Worm (Caenorhabditis elegans) whole organism, L1 larva: ENCODE measurements around the gene nhr-150.

Experiments
- C34B4.2 ChIP-seq: sonication (generic microtip); optimal IDR thresholded peaks from 2 replicates; lab custom pipeline; 2017; ENCODE audit warnings: mild to moderate bottlenecking, missing genetic modification characterization, missing compliant biosample characterization
- aha-1 ChIP-seq: fragments of 150-350 bp; optimal IDR thresholded peaks from 2 replicates; lab custom pipeline; 2014; ENCODE audit warnings: missing biosample characterization, missing genetic modification characterization
- aly-2 ChIP-seq: fragments of 150-350 bp; optimal IDR thresholded peaks from 2 replicates; lab custom pipeline; 2014; ENCODE audit warnings: missing biosample characterization, missing genetic modification characterization
- ceh-8 ChIP-seq: fragments of 200-800 bp; sonication (Bioruptor generic); optimal IDR thresholded peaks from 2 replicates; lab custom pipeline; 2018; ENCODE audit warnings: mild to moderate bottlenecking, missing genetic modification characterization, moderate library complexity, missing compliant biosample characterization
- ceh-88 ChIP-seq: fragments of 200-800 bp; sonication (Bioruptor generic); IDR thresholded peaks from 2 replicates; pipeline ENCODE4 v1.3.6; 2022; ENCODE audit warnings: missing genetic modification characterization, missing compliant biosample characterization
- dsc-1 ChIP-seq: sonication (generic microtip); optimal IDR thresholded peaks from 2 replicates; lab custom pipeline; 2016; ENCODE audit warnings: mild to moderate bottlenecking, missing genetic modification characterization, missing compliant biosample characterization
- efl-1 ChIP-seq, 4 experiments: fragments of 150-350 bp; optimal IDR thresholded peaks in 3 of 4; peaks in 1 of 4; 1 replicate in 1 of 4; 2 replicates in 3 of 4; lab custom pipeline; 2014; ENCODE audit warnings: missing biosample characterization in 2 of 4, missing genetic modification characterization in 2 of 4, missing genetic modification reagents in 2 of 4
- egl-13 ChIP-seq: sonication (generic microtip); optimal IDR thresholded peaks from 2 replicates; lab custom pipeline; 2016; ENCODE audit warnings: missing genotype, missing genetic modification reagents, missing genetic modification characterization, missing compliant biosample characterization
- ets-5 ChIP-seq: fragments of 200-800 bp; sonication (Bioruptor generic); IDR thresholded peaks from 2 replicates; pipeline ENCODE4 v1.3.6; 2022; ENCODE audit warnings: missing genetic modification characterization, missing compliant biosample characterization
- fkh-10 ChIP-seq: sonication (generic microtip); optimal IDR thresholded peaks from 2 replicates; lab custom pipeline; 2017; ENCODE audit warnings: missing biosample characterization, missing genetic modification reagents, missing genetic modification characterization
- fkh-8 ChIP-seq: sonication (generic microtip); optimal IDR thresholded peaks from 2 replicates; lab custom pipeline; 2016; ENCODE audit warnings: mild to moderate bottlenecking, missing genetic modification characterization, missing compliant biosample characterization
- fos-1 ChIP-seq: fragments of 150-350 bp; optimal IDR thresholded peaks from 2 replicates; lab custom pipeline; 2014; ENCODE audit warnings: missing biosample characterization, missing genetic modification characterization
- hlh-4 ChIP-seq: sonication (generic microtip); optimal IDR thresholded peaks from 2 replicates; lab custom pipeline; 2016; ENCODE audit warnings: mild to moderate bottlenecking, missing genetic modification characterization, missing compliant biosample characterization
- hpl-2 ChIP-seq: fragments of 150-350 bp; optimal IDR thresholded peaks from 2 replicates; lab custom pipeline; 2014; ENCODE audit warnings: missing biosample characterization, missing genetic modification reagents, missing genetic modification characterization
- irx-1 ChIP-seq: sonication (generic microtip); optimal IDR thresholded peaks from 2 replicates; lab custom pipeline; 2016; ENCODE audit warnings: missing genetic modification characterization, missing compliant biosample characterization
- lin-13 ChIP-seq: fragments of 150-350 bp; optimal IDR thresholded peaks from 2 replicates; lab custom pipeline; 2014; ENCODE audit warnings: missing biosample characterization, missing genetic modification reagents, missing genetic modification characterization
- lin-15B ChIP-seq: fragments of 150-350 bp; sonication (generic microtip); optimal IDR thresholded peaks from 3 replicates; lab custom pipeline; 2014; ENCODE audit warnings: missing biosample characterization, missing genetic modification characterization
- lin-35 ChIP-seq, 2 experiments: fragments of 150-350 bp; optimal IDR thresholded peaks; 2 replicates each; lab custom pipeline; 2014; ENCODE audit warnings: missing biosample characterization in 2 of 2, missing genetic modification characterization in 2 of 2, missing genetic modification reagents in 2 of 2
- mab-9 ChIP-seq: fragments of 200-800 bp; sonication (Bioruptor generic); IDR thresholded peaks from 2 replicates; pipeline ENCODE4 v1.3.6; 2022; ENCODE audit warnings: missing genetic modification reagents, missing genetic modification characterization, missing compliant biosample characterization
- mdl-1 ChIP-seq, 2 experiments: fragments of 150-350 bp; optimal IDR thresholded peaks; 2 replicates each; lab custom pipeline; 2014 to 2017; ENCODE audit warnings: missing biosample characterization in 2 of 2, missing genetic modification characterization in 2 of 2, inconsistent platforms in 1 of 2
- mef-2 ChIP-seq: fragments of 150-350 bp; optimal IDR thresholded peaks from 2 replicates; lab custom pipeline; 2014; ENCODE audit warnings: missing biosample characterization, missing genetic modification characterization
- mep-1 ChIP-seq: fragments of 150-350 bp; optimal IDR thresholded peaks from 2 replicates; lab custom pipeline; 2014; ENCODE audit warnings: missing biosample characterization, missing genetic modification characterization
- nhr-19 ChIP-seq: fragments of 200-800 bp; sonication (Bioruptor generic); conservative IDR thresholded peaks from 2 replicates; pipeline ENCODE4 v1.3.6; 2022; ENCODE audit warnings: missing genetic modification characterization, missing compliant biosample characterization
- nhr-237 ChIP-seq: fragments of 150-350 bp; optimal IDR thresholded peaks from 2 replicates; lab custom pipeline; 2014; ENCODE audit warnings: missing biosample characterization, missing genetic modification characterization
- nhr-76 ChIP-seq: sonication (generic microtip); optimal IDR thresholded peaks from 2 replicates; lab custom pipeline; 2017; ENCODE audit warnings: missing biosample characterization, missing genetic modification characterization
- nhr-77 ChIP-seq: fragments of 150-350 bp; optimal IDR thresholded peaks from 2 replicates; lab custom pipeline; 2014; ENCODE audit warnings: missing biosample characterization, missing genetic modification characterization
- nhr-84 ChIP-seq: sonication (generic microtip); optimal IDR thresholded peaks from 2 replicates; lab custom pipeline; 2017; ENCODE audit warnings: missing biosample characterization, missing genetic modification characterization
- nhr-90 ChIP-seq: sonication (generic microtip); optimal IDR thresholded peaks from 2 replicates; lab custom pipeline; 2016; ENCODE audit warnings: mild to moderate bottlenecking, missing genetic modification characterization, missing compliant biosample characterization; ENCODE audit not compliant: poor library complexity
- pag-3 ChIP-seq: sonication (generic microtip); optimal IDR thresholded peaks from 2 replicates; lab custom pipeline; 2017; ENCODE audit warnings: missing genetic modification characterization, mild to moderate bottlenecking, missing compliant biosample characterization, antibody characterized with exemption, borderline replicate concordance; ENCODE audit not compliant: insufficient read depth
- pax-3 ChIP-seq: fragments of 200-800 bp; sonication (Bioruptor generic); optimal IDR thresholded peaks from 2 replicates; lab custom pipeline; 2018; ENCODE audit warnings: mild to moderate bottlenecking, missing genetic modification characterization, moderate library complexity, missing compliant biosample characterization
- snu-23 ChIP-seq: sonication (generic microtip); optimal IDR thresholded peaks from 2 replicates; lab custom pipeline; 2016; ENCODE audit warnings: missing genetic modification characterization, missing compliant biosample characterization
- sptf-1 ChIP-seq: fragments of 150-350 bp; optimal IDR thresholded peaks from 2 replicates; lab custom pipeline; 2014; ENCODE audit warnings: missing biosample characterization, missing genetic modification characterization
- swsn-7 ChIP-seq: sonication (generic microtip); optimal IDR thresholded peaks from 2 replicates; lab custom pipeline; 2016; ENCODE audit warnings: missing genetic modification characterization, missing compliant biosample characterization
- tbx-2 ChIP-seq: sonication (generic microtip); optimal IDR thresholded peaks from 2 replicates; lab custom pipeline; 2016; ENCODE audit warnings: missing genetic modification characterization, missing compliant biosample characterization
- tlp-1 ChIP-seq: fragments of 150-350 bp; optimal IDR thresholded peaks from 2 replicates; lab custom pipeline; 2014; ENCODE audit warnings: missing biosample characterization, missing genetic modification characterization
- unc-130 ChIP-seq: fragments of 150-350 bp; optimal IDR thresholded peaks from 2 replicates; lab custom pipeline; 2017; ENCODE audit warnings: missing biosample characterization, missing genetic modification characterization, inconsistent platforms
- unc-30 ChIP-seq: sonication (generic microtip); optimal IDR thresholded peaks from 2 replicates; lab custom pipeline; 2017; ENCODE audit warnings: missing biosample characterization, missing genetic modification characterization
- unc-86 ChIP-seq: sonication (generic microtip); optimal IDR thresholded peaks from 2 replicates; lab custom pipeline; 2016; ENCODE audit warnings: missing genetic modification characterization, missing compliant biosample characterization
- zag-1 ChIP-seq: fragments of 150-350 bp; optimal IDR thresholded peaks from 2 replicates; lab custom pipeline; 2014; ENCODE audit warnings: missing biosample characterization, missing genetic modification characterization
- zip-4 ChIP-seq: fragments of 200-800 bp; sonication (Bioruptor generic); optimal IDR thresholded peaks from 2 replicates; lab custom pipeline; 2018; ENCODE audit warnings: mild to moderate bottlenecking, missing genetic modification characterization, moderate library complexity, missing compliant biosample characterization
- ztf-11 ChIP-seq, 2 experiments: sonication (generic microtip); optimal IDR thresholded peaks; 2 replicates each; lab custom pipeline; 2016 to 2017; ENCODE audit warnings: missing genetic modification characterization in 2 of 2, missing biosample characterization in 1 of 2, missing compliant biosample characterization in 1 of 2

The nhr-150 gene

DNA sequence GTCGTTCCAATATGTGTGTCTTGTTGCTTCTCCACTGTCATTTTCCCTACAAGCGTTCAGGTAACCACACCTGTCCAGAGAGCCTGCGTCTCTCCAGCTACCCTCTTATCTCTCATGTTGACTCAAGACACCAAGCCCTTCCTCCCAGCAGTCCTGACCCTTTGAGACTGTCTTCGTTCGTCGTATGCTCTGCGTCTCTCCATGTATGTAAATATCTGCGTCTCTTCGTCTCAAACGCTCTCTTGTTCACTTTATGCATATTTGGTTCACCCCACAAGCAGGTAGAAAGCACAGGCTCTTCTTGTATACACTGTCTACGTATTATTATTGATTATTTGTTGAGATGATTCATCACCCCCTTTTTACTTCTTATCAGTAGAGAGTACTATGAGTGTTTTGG lies 16.5 kb upstream of the nhr-150 start (continued):
- no peak for TF ChIP-seq nhr-84 (tag; lab: Kevin White, UChicago)
- peak; percentile 3 for TF ChIP-seq fos-1 (tag; lab: Kevin White, UChicago)
- TF ChIP-seq nhr-19 (GFP tag; lab: Robert Waterston, UW) = no peak
- no peak for TF ChIP-seq lin-15B
- TF ChIP-seq mdl-1 (tag; optimal IDR thresholded peaks at IDR 0.05; lab: Kevin White, UChicago) = peak in 1 of 2 experiments; percentile 18
- TF ChIP-seq hlh-4 (tag; lab: Kevin White, UChicago) = no peak
- no peak for TF ChIP-seq tlp-1 (tag; lab: Kevin White, UChicago)
- no peak for TF ChIP-seq mef-2
- TF ChIP-seq mep-1 (tag; lab: Kevin White, UChicago) = no peak
- no peak for TF ChIP-seq pag-3 (tag; lab: Kevin White, UChicago)
- no peak for TF ChIP-seq pax-3
- no peak for TF ChIP-seq hpl-2 (GFP tag; lab: Kevin White, UChicago)
- no peak for TF ChIP-seq zip-4 (GFP tag; lab: Kevin White, UChicago)
- TF ChIP-seq tbx-2 = peak; percentile 19
- TF ChIP-seq irx-1 (tag; lab: Kevin White, UChicago) = no peak
- peak in 1 of 2 experiments; percentile 49 for TF ChIP-seq lin-35 (GFP tag; optimal IDR thresholded peaks at IDR 0.05; lab: Kevin White, UChicago)
- TF ChIP-seq fkh-10 (GFP tag; lab: Kevin White, UChicago) = no peak
- no peak for TF ChIP-seq ets-5 (GFP tag; lab: Robert Waterston, UW)
- no peak for TF ChIP-seq snu-23 (GFP tag; lab: Kevin White, UChicago)
- TF ChIP-seq C34B4.2 = no peak
- no peak for TF ChIP-seq ztf-11 (tag; optimal IDR thresholded peaks at IDR 0.05; lab: Kevin White, UChicago)

DNA sequence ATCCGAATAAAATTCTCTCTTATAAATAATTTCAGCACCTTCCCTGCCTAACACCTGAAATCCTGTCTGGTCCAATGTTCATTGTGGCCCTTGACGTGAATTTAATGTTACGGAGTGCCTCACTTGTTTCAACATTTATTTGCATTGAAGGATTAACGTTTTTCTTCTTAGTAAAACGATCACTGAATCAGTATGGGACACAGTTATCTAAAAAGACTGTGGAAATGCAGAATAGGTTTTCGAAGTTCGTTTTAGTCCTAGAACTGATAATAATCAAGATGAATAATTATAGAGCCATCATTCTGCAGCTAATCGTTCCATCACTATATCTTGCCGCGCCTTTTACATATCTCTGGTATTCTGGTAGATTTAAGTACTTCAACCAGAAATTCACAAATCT lies 13.9 kb upstream of the nhr-150 start, which contains the start of gene srh-219:
srh-219 (plus strand) TSS at position 301 of the 400 bp plus-strand sequence.
- no peak for TF ChIP-seq mab-9 (GFP tag; lab: Robert Waterston, UW)
- no peak for TF ChIP-seq egl-13 (tag; lab: Kevin White, UChicago)
- TF ChIP-seq efl-1 (optimal IDR thresholded peaks at IDR 0.05; lab: Kevin White, UChicago) = no peak
- peak in 1 of 2 experiments; percentile 48 for TF ChIP-seq efl-1 (GFP tag; optimal IDR thresholded peaks at IDR 0.05 in 1 of 2; lab: Kevin White, UChicago)
- TF ChIP-seq tlp-1 (tag; lab: Kevin White, UChicago) = no peak
- no peak for TF ChIP-seq ztf-11 (tag; optimal IDR thresholded peaks at IDR 0.05; lab: Kevin White, UChicago)
- no peak for TF ChIP-seq unc-130 (tag; lab: Kevin White, UChicago)
- TF ChIP-seq lin-13 (GFP tag; lab: Kevin White, UChicago) = no peak
- no peak for TF ChIP-seq hlh-4 (tag; lab: Kevin White, UChicago)

- TF ChIP-seq unc-30 (tag; lab: Kevin White, UChicago) = no peak
- no peak for TF ChIP-seq swsn-7 (tag; lab: Kevin White, UChicago)
- TF ChIP-seq nhr-237 (tag; lab: Kevin White, UChicago) = no peak
- no peak for TF ChIP-seq aha-1 (tag; lab: Kevin White, UChicago)
- TF ChIP-seq pax-3 = no peak
- TF ChIP-seq zag-1 (tag; lab: Kevin White, UChicago) = no peak
- no peak for TF ChIP-seq nhr-76 (tag; lab: Kevin White, UChicago)
- no peak for TF ChIP-seq snu-23 (GFP tag; lab: Kevin White, UChicago)
- TF ChIP-seq, all 84 proteins: peak for 0
These were observed 12.4 kb upstream of the nhr-150 start, which contains the start of gene srh-218 for ce11 chrV:15493680-15494079. Gene srh-218, plus strand, starts transcription at chrV:15493980.

DNA sequence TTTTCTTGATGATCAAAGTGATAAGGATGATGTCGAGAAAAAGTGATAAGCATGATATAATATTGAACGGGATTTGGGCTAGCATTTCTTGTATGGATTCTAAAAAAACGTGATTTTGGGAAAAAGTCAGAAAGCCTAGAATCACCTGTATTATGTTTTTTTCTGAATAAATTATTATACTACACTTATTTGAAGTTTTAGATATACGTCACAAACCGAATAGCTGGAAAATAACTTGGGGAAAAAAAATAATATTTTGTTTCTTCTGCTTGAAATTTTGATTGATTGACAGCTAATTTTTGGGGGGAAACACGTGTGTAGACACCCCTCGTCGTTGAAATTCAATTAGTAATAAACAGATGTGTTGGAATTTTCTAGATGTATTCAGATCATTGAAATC lies 11.3 kb upstream of the nhr-150 start, which contains the start of gene str-264:
str-264 (minus strand) TSS at position 101 of the 400 bp plus-strand sequence.
- TF ChIP-seq nhr-90 (tag; lab: Kevin White, UChicago) (no peak), fkh-10 (GFP tag; lab: Kevin White, UChicago) (no peak), ceh-88 (no peak), nhr-77 (tag; lab: Kevin White, UChicago) (no peak), aha-1 (tag; lab: Kevin White, UChicago) (no peak), mab-9 (GFP tag; lab: Robert Waterston, UW) (no peak), fkh-8 (tag; lab: Kevin White, UChicago) (no peak), tbx-2 (no peak), mdl-1 (tag; optimal IDR thresholded peaks at IDR 0.05; lab: Kevin White, UChicago) (no peak), dsc-1 (tag; lab: Kevin White, UChicago) (no peak), ceh-8 (no peak), unc-86 (tag; lab: Kevin White, UChicago) (no peak), sptf-1 (tag; lab: Kevin White, UChicago) (no peak), aly-2 (tag; lab: Kevin White, UChicago) (no peak)
